Worm (Caenorhabditis elegans) whole organism, late embryonic: ENCODE results near the gene alh-2.

Experiments
- F13H6.1 ChIP-seq: sonication (generic microtip); optimal IDR thresholded peaks from 2 replicates; lab custom pipeline; 2016; ENCODE audit warnings: missing genetic modification characterization, missing compliant biosample characterization
- T23F11.4 ChIP-seq: fragments of 200-800 bp; sonication (Bioruptor generic); optimal IDR thresholded peaks from 2 replicates; lab custom pipeline; 2018; ENCODE audit warnings: mild to moderate bottlenecking, missing genetic modification characterization, missing compliant biosample characterization
- dmd-4 ChIP-seq: sonication (generic microtip); optimal IDR thresholded peaks from 2 replicates; lab custom pipeline; 2016; ENCODE audit warnings: borderline replicate concordance, missing genetic modification characterization, missing compliant biosample characterization
- fkh-10 ChIP-seq: fragments of 150-350 bp; optimal IDR thresholded peaks from 2 replicates; lab custom pipeline; 2014; ENCODE audit warnings: missing biosample characterization, missing genetic modification reagents, missing genetic modification characterization
- nhr-11 ChIP-seq: fragments of 150-350 bp; optimal IDR thresholded peaks from 2 replicates; lab custom pipeline; 2014; ENCODE audit warnings: missing biosample characterization, missing genetic modification characterization
- pag-3 ChIP-seq: sonication (generic microtip); optimal IDR thresholded peaks from 2 replicates; lab custom pipeline; 2016; ENCODE audit warnings: missing compliant biosample characterization, missing genetic modification characterization, borderline replicate concordance
- pha-4 ChIP-seq: fragments of 150-350 bp; optimal IDR thresholded peaks from 2 replicates; lab custom pipeline; 2018; ENCODE audit warnings: missing biosample characterization, missing genetic modification reagents, missing genetic modification characterization
- sox-4 ChIP-seq: sonication (generic microtip); optimal IDR thresholded peaks from 2 replicates; lab custom pipeline; 2017; ENCODE audit warnings: mild to moderate bottlenecking, missing genetic modification characterization, inconsistent platforms, missing compliant biosample characterization
- unc-86 ChIP-seq: sonication (generic microtip); optimal IDR thresholded peaks from 2 replicates; lab custom pipeline; 2016; ENCODE audit warnings: missing genetic modification characterization, missing compliant biosample characterization

DNA sequence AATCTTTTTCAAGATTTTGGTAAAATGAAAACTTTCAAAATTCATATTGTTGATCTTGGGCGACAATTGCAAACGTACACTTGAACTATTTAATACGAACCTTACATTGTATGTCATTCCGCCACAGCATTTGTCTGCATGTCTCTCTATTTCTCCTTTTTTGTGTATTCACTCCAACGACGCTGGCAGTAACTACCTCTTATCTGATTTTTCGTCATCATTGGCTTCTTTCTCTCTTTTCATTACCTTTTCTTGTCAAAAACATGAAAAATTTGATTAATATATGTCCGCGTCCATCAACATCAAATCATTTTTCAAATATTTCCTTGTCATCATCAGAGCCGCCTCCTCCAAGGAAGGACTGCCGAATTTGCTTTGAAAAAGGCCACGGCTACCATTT lies 33.9 kb upstream of the alh-2 start, which contains the start of gene nhr-177:
- TF ChIP-seq pha-4 (tag; lab: Kevin White, UChicago): no peak
- no peak for TF ChIP-seq unc-86 (tag; lab: Kevin White, UChicago)
- TF ChIP-seq pag-3 (tag; lab: Kevin White, UChicago): no peak
- TF ChIP-seq nhr-11 (tag; lab: Kevin White, UChicago): no peak
- TF ChIP-seq fkh-10 (GFP tag; lab: Kevin White, UChicago): no peak
- no peak for TF ChIP-seq sox-4 (tag; lab: Kevin White, UChicago)
- TF ChIP-seq F13H6.1 (tag; lab: Kevin White, UChicago): no peak
- no peak for TF ChIP-seq dmd-4
- TF ChIP-seq T23F11.4 (GFP tag; lab: Kevin White, UChicago): no peak
